Fruit fly (Drosophila melanogaster) Kc167 (cell line): ENCODE measurements around the gene CG7289.

Experiments used
- Myc ChIP-seq: fragments of >200 bp; optimal IDR thresholded peaks from 2 replicates; lab custom pipeline; 2017; ENCODE audit warnings: missing external identifiers
- Sin3A ChIP-seq: fragments of >200 bp; optimal IDR thresholded peaks from 2 replicates; lab custom pipeline; 2018; ENCODE audit warnings: missing external identifiers
- h ChIP-seq: fragments of >200 bp; optimal IDR thresholded peaks from 3 replicates; lab custom pipeline; 2018; ENCODE audit warnings: missing external identifiers

- TF ChIP-seq h (lab: Kevin White, UChicago) (no peak), Sin3A (lab: Kevin White, UChicago) (no peak), Myc (lab: Kevin White, UChicago) (no peak)
These were observed 1.2 kb upstream of the CG7289 start, which contains the start of the genes CG15356 and CG15362 for dm6 chr2L:1980708-1981339.
